Fruit fly (Drosophila melanogaster): ENCODE data around the gene CG6908.
A peak's percentile ranks its signal among the peaks of the same experiment; 100 is the strongest.

CG6908 gene

DNA sequence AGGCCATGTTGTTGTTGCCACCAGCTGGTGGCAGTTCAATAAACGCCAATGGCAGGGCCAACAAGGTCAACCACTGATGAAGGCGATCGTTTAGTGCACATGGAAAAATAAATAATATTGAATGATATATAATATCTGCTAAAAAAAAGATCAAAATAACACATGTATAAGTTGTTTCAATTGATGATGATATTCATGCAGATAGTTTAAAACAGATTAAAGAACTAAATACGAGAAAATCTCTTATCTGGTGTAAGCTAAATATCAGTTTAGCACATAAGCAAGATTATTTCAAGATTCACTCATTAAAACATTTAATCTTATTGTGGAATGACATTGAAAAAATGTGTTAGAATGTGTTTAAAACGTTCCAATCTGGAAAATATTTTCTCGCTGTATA, 26.4 kb downstream of the CG6908 start (continued):
- no peak for TF ChIP-seq sc (optimal IDR thresholded peaks at IDR 0.05)
- no peak for TF ChIP-seq sc (GFP tag; optimal IDR thresholded peaks at IDR 0.05)

dm6 chr3R:11662617-11663016, 27.2 kb downstream of the CG6908 start:
- no peak for TF ChIP-seq CG7928 (GFP tag; optimal IDR thresholded peaks at IDR 0.05)
- TF ChIP-seq HLH3B (GFP tag; IDR thresholded peaks at IDR 0.05) = no peak
- no peak for TF ChIP-seq Trl (optimal IDR thresholded peaks at IDR 0.05)
- TF ChIP-seq Trl (GFP tag; optimal IDR thresholded peaks at IDR 0.05) = no peak
- TF ChIP-seq CG12071 (GFP tag; optimal IDR thresholded peaks at IDR 0.05) = no peak
- peak; percentile 11 for TF ChIP-seq phol (tag; optimal IDR thresholded peaks at IDR 0.05)
- TF ChIP-seq pan (optimal IDR thresholded peaks at IDR 0.05) = no peak
- TF ChIP-seq pan (GFP tag; optimal IDR thresholded peaks at IDR 0.05 in 1 of 2, IDR thresholded peaks at IDR 0.05 in 1 of 2) = peak in 1 of 2 experiments; percentile 14
- no peak for TF ChIP-seq Oaz (GFP tag; IDR thresholded peaks at IDR 0.05)
- TF ChIP-seq ATbp (GFP tag; optimal IDR thresholded peaks at IDR 0.05) = peak; percentile 16
- peak; percentile 2 for TF ChIP-seq PHDP (tag; optimal IDR thresholded peaks at IDR 0.05)
- TF ChIP-seq Dip3 (GFP tag; optimal IDR thresholded peaks at IDR 0.05) = no peak
- no peak for TF ChIP-seq ssp (GFP tag; IDR thresholded peaks at IDR 0.05)
- no peak for TF ChIP-seq zen2 (GFP tag; IDR thresholded peaks at IDR 0.05; ENCODE audit: partially characterized antibody)
- TF ChIP-seq chif (GFP tag; optimal IDR thresholded peaks at IDR 0.05) = peak in 1 of 2 experiments; percentile 4
- TF ChIP-seq CG6689 (GFP tag; IDR thresholded peaks at IDR 0.05) = 0 out of 2 replicates have a peak, but pooled peaks have one; percentile 13
- peak; percentile 9 for TF ChIP-seq CG2678 (tag; optimal IDR thresholded peaks at IDR 0.05)
- TF ChIP-seq Oli (tag; optimal IDR thresholded peaks at IDR 0.05) = peak; percentile 12
- TF ChIP-seq CG7839 (tag; optimal IDR thresholded peaks at IDR 0.05) = peak; percentile 6
- TF ChIP-seq CG10209 (GFP tag; optimal IDR thresholded peaks at IDR 0.05) = no peak
- TF ChIP-seq CG1024 (GFP tag; IDR thresholded peaks at IDR 0.05) = no peak
- TF ChIP-seq dysf (GFP tag; IDR thresholded peaks at IDR 0.05) = 0 out of 3 replicates have a peak, but pooled peaks have one; percentile 30
- peak; percentile 39 for TF ChIP-seq Med (GFP tag)
- TF ChIP-seq Xrp1 (GFP tag; IDR thresholded peaks at IDR 0.05) = peak; percentile 14; the same call in 1 of the 2 replicates
- peak; percentile 41 for TF ChIP-seq gem (tag; optimal IDR thresholded peaks at IDR 0.05)
- 0 out of 3 replicates have a peak, but pooled peaks have one; percentile 14 for TF ChIP-seq row (GFP tag; IDR thresholded peaks at IDR 0.05)
- no peak for TF ChIP-seq CG2889 (GFP tag; IDR thresholded peaks at IDR 0.05)
- no peak for TF ChIP-seq stwl (tag; optimal IDR thresholded peaks at IDR 0.05)
- 0 out of 2 replicates have a peak, but pooled peaks have one; percentile 51 for TF ChIP-seq CG5953 (GFP tag; IDR thresholded peaks at IDR 0.05)
- no peak for TF ChIP-seq CG34376 (GFP tag; optimal IDR thresholded peaks at IDR 0.05)
- peak; percentile 27 for TF ChIP-seq Sox102F (GFP tag; optimal IDR thresholded peaks at IDR 0.05)
- peak in 1 of 2 experiments; percentile 31 for TF ChIP-seq Hr51 (GFP tag; optimal IDR thresholded peaks at IDR 0.05)
- peak; percentile 34 for TF ChIP-seq CG17359 (tag; optimal IDR thresholded peaks at IDR 0.05)
- TF ChIP-seq CoRest (tag; optimal IDR thresholded peaks at IDR 0.05) = peak; percentile 3
- no peak for TF ChIP-seq CG2120 (GFP tag; optimal IDR thresholded peaks at IDR 0.05)
- peak; percentile 4 for TF ChIP-seq CG10979 (tag; optimal IDR thresholded peaks at IDR 0.05)
- peak; percentile 35; the same call in 1 of the 2 replicates for TF ChIP-seq Drgx (GFP tag; IDR thresholded peaks at IDR 0.05)
- peak; percentile 37 for TF ChIP-seq dmrt99B (tag; optimal IDR thresholded peaks at IDR 0.05)
- no peak for TF ChIP-seq CG9215 (GFP tag; IDR thresholded peaks at IDR 0.05)
- TF ChIP-seq grn (GFP tag; optimal IDR thresholded peaks at IDR 0.05) = peak; percentile 4
- 0 out of 2 replicates have a peak, but pooled peaks have one; percentile 6 for TF ChIP-seq esg (GFP tag; conservative IDR thresholded peaks at IDR 0.05)
- TF ChIP-seq az2 (GFP tag; optimal IDR thresholded peaks at IDR 0.05) = peak; percentile 7
- TF ChIP-seq stc (GFP tag; IDR thresholded peaks at IDR 0.05) = no peak
- peak in 1 of 2 experiments; percentile 9 for TF ChIP-seq bsh (GFP tag; optimal IDR thresholded peaks at IDR 0.05)
- TF ChIP-seq CG11504 (tag; optimal IDR thresholded peaks at IDR 0.05) = peak; percentile 26
- TF ChIP-seq CG6683 (GFP tag; optimal IDR thresholded peaks at IDR 0.05) = no peak
- no peak for TF ChIP-seq CG13775 (GFP tag; optimal IDR thresholded peaks at IDR 0.05)
